Fruit fly (Drosophila melanogaster) whole organism, embryonic: ENCODE results near the gene CG3630.

ENCODE experiments used
- ATbp ChIP-seq: fragments of 200-800 bp; sonication (Bioruptor generic); optimal IDR thresholded peaks from 2 replicates; lab custom pipeline; 2017; ENCODE audit warnings: missing biosample characterization, mild to moderate bottlenecking, missing genetic modification characterization, missing genetic modification reagents
- Asciz ChIP-seq: fragments of 200-800 bp; sonication (Bioruptor generic); optimal IDR thresholded peaks from 2 replicates; lab custom pipeline; 2017; ENCODE audit warnings: missing biosample characterization, mild to moderate bottlenecking, missing genetic modification characterization, missing genetic modification reagents
- Bdp1 ChIP-seq: fragments of 200-800 bp; sonication (Bioruptor generic); optimal IDR thresholded peaks from 3 replicates; lab custom pipeline; 2016; ENCODE audit warnings: missing biosample characterization, missing genetic modification characterization
- Bteb2 ChIP-seq: fragments of 200-800 bp; sonication (Bioruptor generic); optimal IDR thresholded peaks from 2 replicates; lab custom pipeline; 2016; ENCODE audit warnings: missing biosample characterization, missing genetic modification characterization
- CG10267 ChIP-seq: fragments of 200-800 bp; sonication (Bioruptor generic); optimal IDR thresholded peaks from 2 replicates; lab custom pipeline; 2018; ENCODE audit warnings: missing biosample characterization, mild to moderate bottlenecking, missing genetic modification characterization, moderate library complexity
- CG10274 ChIP-seq: fragments of 200-800 bp; sonication (Bioruptor generic); optimal IDR thresholded peaks from 3 replicates; lab custom pipeline; 2017; ENCODE audit warnings: missing biosample characterization, mild to moderate bottlenecking, missing genetic modification characterization
- CG10959 ChIP-seq: fragments of 200-800 bp; sonication (Bioruptor generic); IDR thresholded peaks from 2 replicates; pipeline ENCODE4 v1.3.6; 2022; ENCODE audit warnings: missing biosample characterization, missing genetic modification characterization
- CG12219 ChIP-seq: fragments of 200-800 bp; sonication (Bioruptor generic); optimal IDR thresholded peaks from 3 replicates; lab custom pipeline; 2018; ENCODE audit warnings: missing biosample characterization, mild to moderate bottlenecking, missing genetic modification characterization
- CG12236 ChIP-seq: fragments of 200-800 bp; sonication (Bioruptor generic); optimal IDR thresholded peaks from 2 replicates; lab custom pipeline; 2016; ENCODE audit warnings: missing biosample characterization, missing genetic modification characterization
- CG13424 ChIP-seq: fragments of 200-800 bp; sonication (Bioruptor generic); optimal IDR thresholded peaks from 2 replicates; lab custom pipeline; 2019; ENCODE audit warnings: missing biosample characterization, mild to moderate bottlenecking, missing genetic modification characterization, moderate library complexity
- CG15269 ChIP-seq: fragments of 200-800 bp; sonication (Bioruptor generic); optimal IDR thresholded peaks from 2 replicates; lab custom pipeline; 2018; ENCODE audit warnings: missing biosample characterization, mild to moderate bottlenecking, missing genetic modification characterization, moderate library complexity
- CG15696 ChIP-seq: fragments of 200-800 bp; sonication (Bioruptor generic); optimal IDR thresholded peaks from 2 replicates; lab custom pipeline; 2019; ENCODE audit warnings: missing biosample characterization, mild to moderate bottlenecking, missing genetic modification characterization, moderate library complexity
- CG17612 ChIP-seq: fragments of 200-800 bp; sonication (Bioruptor generic); IDR thresholded peaks from 2 replicates; pipeline ENCODE4 v1.3.6; 2022; ENCODE audit warnings: missing biosample characterization, missing genetic modification characterization
- CG2116 ChIP-seq: fragments of 200-800 bp; sonication (Bioruptor generic); optimal IDR thresholded peaks from 3 replicates; lab custom pipeline; 2018; ENCODE audit warnings: missing biosample characterization, mild to moderate bottlenecking, missing genetic modification characterization
- CG30403 ChIP-seq: fragments of 200-800 bp; sonication (Bioruptor generic); optimal IDR thresholded peaks from 3 replicates; lab custom pipeline; 2016; ENCODE audit warnings: missing biosample characterization, missing genetic modification characterization
- CG3847 ChIP-seq: fragments of 200-800 bp; sonication (Bioruptor generic); IDR thresholded peaks from 2 replicates; pipeline ENCODE4 v1.3.6; 2022; ENCODE audit warnings: missing biosample characterization, missing genetic modification characterization
- CG3995 ChIP-seq: fragments of 200-800 bp; sonication (Bioruptor generic); optimal IDR thresholded peaks from 3 replicates; lab custom pipeline; 2016; ENCODE audit warnings: missing biosample characterization, missing genetic modification characterization
- CG4360 ChIP-seq: fragments of 200-800 bp; sonication (Bioruptor generic); IDR thresholded peaks from 2 replicates; pipeline ENCODE4 v1.3.6; 2022; ENCODE audit warnings: missing biosample characterization, missing genetic modification characterization
- CG7271 ChIP-seq: fragments of 200-800 bp; sonication (Bioruptor generic); optimal IDR thresholded peaks from 2 replicates; lab custom pipeline; 2018; ENCODE audit warnings: missing biosample characterization, mild to moderate bottlenecking, missing genetic modification characterization, moderate library complexity
- CTCF ChIP-seq: fragments of 200-800 bp; sonication (Bioruptor generic); optimal IDR thresholded peaks from 2 replicates; lab custom pipeline; 2017; ENCODE audit warnings: missing biosample characterization, mild to moderate bottlenecking, missing genetic modification characterization, moderate library complexity
- Dref ChIP-seq: fragments of 200-800 bp; sonication (Bioruptor generic); IDR thresholded peaks from 2 replicates; pipeline ENCODE4 v1.3.6; 2022; ENCODE audit warnings: missing biosample characterization, missing genetic modification characterization
- Meics ChIP-seq: fragments of 200-800 bp; sonication (Bioruptor generic); optimal IDR thresholded peaks from 2 replicates; lab custom pipeline; 2017; ENCODE audit warnings: missing biosample characterization, mild to moderate bottlenecking, missing genetic modification characterization
- NC2β ChIP-seq: fragments of 200-800 bp; sonication (Bioruptor generic); optimal IDR thresholded peaks from 2 replicates; lab custom pipeline; 2016; ENCODE audit warnings: missing biosample characterization, missing genetic modification characterization
- Optix ChIP-seq: fragments of 200-800 bp; sonication (Bioruptor generic); IDR thresholded peaks from 3 replicates; pipeline ENCODE4 v1.3.6; 2022; ENCODE audit warnings: missing biosample characterization, missing genetic modification characterization
- Ravus ChIP-seq: fragments of 200-800 bp; sonication (Bioruptor generic); IDR thresholded peaks from 2 replicates; pipeline ENCODE4 v1.3.6; 2022; ENCODE audit warnings: missing biosample characterization, missing genetic modification characterization
- Usf ChIP-seq: fragments of 200-800 bp; sonication (Bioruptor generic); optimal IDR thresholded peaks from 2 replicates; lab custom pipeline; 2017; ENCODE audit warnings: missing genotype, missing biosample characterization, missing genetic modification characterization
- abd-A ChIP-seq: fragments of 200-800 bp; sonication (Bioruptor generic); optimal IDR thresholded peaks from 3 replicates; lab custom pipeline; 2019; ENCODE audit warnings: missing biosample characterization, mild to moderate bottlenecking, missing genetic modification characterization, moderate library complexity
- ap ChIP-seq: fragments of 200-800 bp; sonication (Bioruptor generic); IDR thresholded peaks from 2 replicates; pipeline ENCODE4 v1.3.6; 2022; ENCODE audit warnings: missing biosample characterization, missing genetic modification characterization
- chn ChIP-seq: fragments of 200-800 bp; sonication (Bioruptor generic); optimal IDR thresholded peaks from 2 replicates; lab custom pipeline; 2016; ENCODE audit warnings: missing biosample characterization, missing genetic modification characterization
- cwo ChIP-seq: fragments of 200-800 bp; sonication (Bioruptor generic); optimal IDR thresholded peaks from 3 replicates; lab custom pipeline; 2017; ENCODE audit warnings: missing biosample characterization, missing genetic modification characterization, mild to moderate bottlenecking, moderate library complexity, missing genetic modification reagents
- dmrt11E ChIP-seq: fragments of 200-800 bp; sonication (Bioruptor generic); optimal IDR thresholded peaks from 3 replicates; lab custom pipeline; 2018; ENCODE audit warnings: missing biosample characterization, mild to moderate bottlenecking, missing genetic modification characterization, moderate library complexity
- esg ChIP-seq: fragments of 200-800 bp; sonication (Bioruptor generic); conservative IDR thresholded peaks from 2 replicates; pipeline ENCODE4 v1.3.6; 2022; ENCODE audit warnings: missing biosample characterization, missing genetic modification characterization
- fd96Cb ChIP-seq: fragments of 200-800 bp; sonication (Bioruptor generic); optimal IDR thresholded peaks from 2 replicates; lab custom pipeline; 2018; ENCODE audit warnings: missing biosample characterization, mild to moderate bottlenecking, missing genetic modification characterization, moderate library complexity
- gfzf ChIP-seq: fragments of 200-800 bp; sonication (Bioruptor generic); optimal IDR thresholded peaks from 2 replicates; lab custom pipeline; 2016; ENCODE audit warnings: missing biosample characterization, mild to moderate bottlenecking, missing genetic modification characterization, moderate library complexity
- hkb ChIP-seq, 2 experiments: fragments of 200-800 bp in 1 of 2; fragments of >200 bp in 1 of 2; sonication (Bioruptor generic) in 1 of 2; IDR thresholded peaks in 1 of 2; optimal IDR thresholded peaks in 1 of 2; 2 replicates each; pipeline versions ENCODE4 v1.3.6 to Lab custom; 2017 to 2022; ENCODE audit warnings: missing biosample characterization in 1 of 2, missing genetic modification characterization in 1 of 2
- inv ChIP-seq: fragments of 200-800 bp; sonication (Bioruptor generic); IDR thresholded peaks from 2 replicates; pipeline ENCODE4 v1.3.6; 2022; ENCODE audit warnings: missing biosample characterization, missing genetic modification characterization; ENCODE audit not compliant: partially characterized antibody
- lab ChIP-seq: fragments of 200-800 bp; sonication (Bioruptor generic); optimal IDR thresholded peaks from 3 replicates; lab custom pipeline; 2017; ENCODE audit warnings: missing biosample characterization, missing genetic modification characterization, mild to moderate bottlenecking, moderate library complexity, missing genetic modification reagents
- mam ChIP-seq: fragments of 200-800 bp; sonication (Bioruptor generic); optimal IDR thresholded peaks from 3 replicates; lab custom pipeline; 2016; ENCODE audit warnings: missing biosample characterization, missing genetic modification characterization
- mirr ChIP-seq: fragments of 200-800 bp; sonication (Bioruptor generic); optimal IDR thresholded peaks from 3 replicates; lab custom pipeline; 2018; ENCODE audit warnings: missing biosample characterization, mild to moderate bottlenecking, missing genetic modification characterization
- nau ChIP-seq: fragments of 200-800 bp; sonication (Bioruptor generic); optimal IDR thresholded peaks from 3 replicates; lab custom pipeline; 2017; ENCODE audit warnings: missing biosample characterization, mild to moderate bottlenecking, missing genetic modification characterization, missing genetic modification reagents
- p53 ChIP-seq: fragments of 200-800 bp; sonication (Bioruptor generic); optimal IDR thresholded peaks from 2 replicates; lab custom pipeline; 2016; ENCODE audit warnings: missing biosample characterization, missing genetic modification characterization
- scrt ChIP-seq: fragments of 200-800 bp; sonication (Bioruptor generic); optimal IDR thresholded peaks from 2 replicates; lab custom pipeline; 2018; ENCODE audit warnings: missing biosample characterization, mild to moderate bottlenecking, missing genetic modification characterization, moderate library complexity
- shn ChIP-seq: fragments of 200-800 bp; sonication (Bioruptor generic); optimal IDR thresholded peaks from 3 replicates; lab custom pipeline; 2016; ENCODE audit warnings: missing biosample characterization, missing genetic modification characterization
- slou ChIP-seq: fragments of 200-800 bp; sonication (Bioruptor generic); optimal IDR thresholded peaks from 3 replicates; lab custom pipeline; 2016; ENCODE audit warnings: missing biosample characterization, missing genetic modification characterization
- sna ChIP-seq: fragments of 200-800 bp; sonication (Bioruptor generic); IDR thresholded peaks from 2 replicates; pipeline ENCODE4 v1.3.6; 2022; ENCODE audit warnings: missing biosample characterization, missing genetic modification characterization; ENCODE audit not compliant: partially characterized antibody
- sqz ChIP-seq: fragments of 200-800 bp; sonication (Bioruptor generic); optimal IDR thresholded peaks from 3 replicates; lab custom pipeline; 2018; ENCODE audit warnings: missing biosample characterization, mild to moderate bottlenecking, missing genetic modification characterization
- ttk ChIP-seq: fragments of 200-800 bp; sonication (Bioruptor generic); IDR thresholded peaks from 2 replicates; pipeline ENCODE4 v2.1.2; 2022; ENCODE audit warnings: missing biosample characterization, missing genetic modification characterization
- tup ChIP-seq: fragments of 200-800 bp; sonication (Bioruptor generic); optimal IDR thresholded peaks from 2 replicates; lab custom pipeline; 2016; ENCODE audit warnings: missing biosample characterization, mild to moderate bottlenecking, missing genetic modification characterization, moderate library complexity
- twi ChIP-seq: fragments of 200-800 bp; optimal IDR thresholded peaks from 2 replicates; lab custom pipeline; 2019; ENCODE audit warnings: missing biosample characterization, mild to moderate bottlenecking, missing genetic modification characterization, moderate library complexity
- vnd ChIP-seq: fragments of 200-800 bp; sonication (Bioruptor generic); IDR thresholded peaks from 3 replicates; pipeline ENCODE4 v1.3.6; 2022; ENCODE audit warnings: missing biosample characterization, missing genetic modification characterization; ENCODE audit not compliant: partially characterized antibody
- zen2 ChIP-seq: fragments of 200-800 bp; sonication (Bioruptor generic); IDR thresholded peaks from 3 replicates; pipeline ENCODE4 v1.3.6; 2022; ENCODE audit warnings: missing biosample characterization, missing genetic modification characterization; ENCODE audit not compliant: partially characterized antibody

The CG3630 gene

DNA sequence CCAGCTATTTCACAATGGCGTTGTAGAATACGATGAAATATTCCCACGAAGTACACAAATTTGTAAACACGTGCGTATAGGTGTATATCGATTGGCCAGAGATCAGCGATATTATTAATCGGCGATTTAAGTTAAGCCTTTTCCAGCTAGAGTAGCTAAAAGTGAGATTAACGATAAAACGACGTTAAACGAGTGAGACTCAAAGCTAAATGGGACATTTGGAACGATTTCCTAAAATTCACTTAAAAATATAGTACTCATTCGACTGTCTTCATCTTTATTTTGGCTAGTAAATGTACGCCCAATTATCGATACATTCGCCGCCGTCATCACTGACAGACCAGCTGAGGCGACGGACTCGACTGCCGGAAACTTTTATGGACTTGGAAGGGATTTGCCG lies 22.6 kb downstream of the CG3630 start, which contains the start of the genes Nmd3 and CG17776 (continued):
- TF ChIP-seq inv (GFP tag; lab: Robert Waterston, UW) (peak; percentile 51), CG12219 (GFP tag; lab: Kevin White, UChicago) (no peak), zen2 (peak; percentile 63; the same call in 2 of the 3 replicates), CG10274 (GFP tag; lab: Kevin White, UChicago) (no peak), lab (GFP tag; lab: Kevin White, UChicago) (no peak), gfzf (peak; percentile 6), Dref (GFP tag; lab: Robert Waterston, UW) (peak; percentile 73), abd-A (tag; lab: Kevin White, UChicago) (no peak), CG3995 (GFP tag; lab: Kevin White, UChicago) (no peak), slou (GFP tag; lab: Kevin White, UChicago) (no peak), esg (GFP tag; lab: Robert Waterston, UW) (no peak), CG17612 (GFP tag; lab: Robert Waterston, UW) (no peak), nau (GFP tag; lab: Kevin White, UChicago) (no peak), CG2116 (GFP tag; lab: Kevin White, UChicago) (peak; percentile 77), Asciz (GFP tag; lab: Kevin White, UChicago) (no peak), scrt (no peak), dmrt11E (tag; lab: Kevin White, UChicago) (no peak), cwo (GFP tag; lab: Kevin White, UChicago) (peak; percentile 79), Bdp1 (peak; percentile 28), Optix (GFP tag; lab: Robert Waterston, UW) (no peak), Usf (GFP tag; lab: Kevin White, UChicago) (no peak), ATbp (no peak), ttk (GFP tag; lab: Robert Waterston, UW) (no peak), sqz (no peak), p53 (no peak), twi (peak; percentile 3), Bteb2 (no peak), CG3847 (GFP tag; lab: Robert Waterston, UW) (0 out of 2 replicates have a peak, but pooled peaks have one; percentile 5), fd96Cb (tag; lab: Kevin White, UChicago) (no peak), CTCF (GFP tag; lab: Kevin White, UChicago) (no peak), vnd (GFP tag; lab: Robert Waterston, UW) (peak; percentile 83), CG4360 (no peak), chn (GFP tag; lab: Kevin White, UChicago) (no peak), CG10959 (GFP tag; lab: Robert Waterston, UW) (no peak), CG13424 (peak; percentile 5), NC2β (GFP tag; lab: Kevin White, UChicago) (no peak), CG30403 (GFP tag; lab: Kevin White, UChicago) (peak; percentile 10), CG10267 (tag; lab: Kevin White, UChicago) (peak; percentile 17), CG12236 (GFP tag; lab: Kevin White, UChicago) (no peak), mam (GFP tag; lab: Kevin White, UChicago) (no peak), ap (GFP tag; lab: Robert Waterston, UW) (no peak), tup (no peak), CG15269 (tag; lab: Kevin White, UChicago) (no peak), CG7271 (no peak), CG15696 (tag; lab: Kevin White, UChicago) (no peak), sna (GFP tag; lab: Robert Waterston, UW) (peak; percentile 77), Ravus (GFP tag; lab: Robert Waterston, UW) (no peak), Meics (GFP tag; lab: Kevin White, UChicago) (no peak), mirr (GFP tag; lab: Kevin White, UChicago) (no peak), shn (peak; percentile 26), hkb (optimal IDR thresholded peaks at IDR 0.05; lab: Kevin White, UChicago) (no peak), hkb (GFP tag; IDR thresholded peaks at IDR 0.05; lab: Robert Waterston, UW) (no peak)
